Worm (Caenorhabditis elegans): Measurements from ENCODE around the gene srh-222.
A peak's percentile ranks its signal among the peaks of the same experiment; 100 is the strongest.

DNA sequence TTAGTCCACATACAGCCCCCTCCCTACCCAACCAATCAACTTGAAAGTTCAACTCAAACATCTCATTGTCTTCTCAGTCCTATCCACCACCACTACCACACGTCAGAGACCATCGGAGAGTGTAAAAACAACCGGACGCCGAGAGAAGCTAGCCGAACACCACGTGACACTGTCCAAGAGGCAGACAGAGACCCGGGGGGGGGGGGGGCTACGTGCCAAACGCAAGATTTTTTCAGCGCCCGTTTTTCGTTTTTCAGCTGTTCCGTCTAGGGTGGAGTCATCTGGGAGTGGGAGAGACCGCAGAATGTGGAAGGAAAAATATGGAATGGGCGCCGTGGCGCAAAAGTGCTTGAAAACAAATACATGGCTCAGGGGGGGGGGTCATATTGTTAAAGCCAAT is 46.3 kb downstream of the srh-222 start:
- TF ChIP-seq Y53G8AR.9 (GFP tag; conservative IDR thresholded peaks at IDR 0.05) (no peak), ama-1 (optimal IDR thresholded peaks at IDR 0.05) (no peak), ama-1 (GFP tag; optimal IDR thresholded peaks at IDR 0.05) (no peak), dpl-1 (GFP tag; optimal IDR thresholded peaks at IDR 0.05) (no peak), ets-4 (GFP tag; optimal IDR thresholded peaks at IDR 0.05) (no peak), hmg-1.2 (GFP tag; IDR thresholded peaks at IDR 0.05) (peak; percentile 25; the same call in 1 of the 2 replicates), rpc-1 (optimal IDR thresholded peaks at IDR 0.05) (no peak), rpc-1 (tag; optimal IDR thresholded peaks at IDR 0.05) (no peak), zfh-2 (GFP tag; conservative IDR thresholded peaks at IDR 0.05) (peak; percentile 94), unc-62 (GFP tag; optimal IDR thresholded peaks at IDR 0.05) (no peak), attf-3 (GFP tag; conservative IDR thresholded peaks at IDR 0.05) (no peak)

All from whole organism, young adult.